Worm (Caenorhabditis elegans) whole organism, L4/young adult: ENCODE measurements around the gene trcs-2.

Source experiments
- W03F9.2 ChIP-seq: fragments of 150-350 bp; optimal IDR thresholded peaks from 2 replicates; lab custom pipeline; 2014; ENCODE audit warnings: missing biosample characterization, missing genetic modification characterization
- dao-5 ChIP-seq: sonication (generic microtip); optimal IDR thresholded peaks from 2 replicates; lab custom pipeline; 2016; ENCODE audit warnings: missing genotype, missing genetic modification characterization, moderate library complexity, missing compliant biosample characterization

DNA sequence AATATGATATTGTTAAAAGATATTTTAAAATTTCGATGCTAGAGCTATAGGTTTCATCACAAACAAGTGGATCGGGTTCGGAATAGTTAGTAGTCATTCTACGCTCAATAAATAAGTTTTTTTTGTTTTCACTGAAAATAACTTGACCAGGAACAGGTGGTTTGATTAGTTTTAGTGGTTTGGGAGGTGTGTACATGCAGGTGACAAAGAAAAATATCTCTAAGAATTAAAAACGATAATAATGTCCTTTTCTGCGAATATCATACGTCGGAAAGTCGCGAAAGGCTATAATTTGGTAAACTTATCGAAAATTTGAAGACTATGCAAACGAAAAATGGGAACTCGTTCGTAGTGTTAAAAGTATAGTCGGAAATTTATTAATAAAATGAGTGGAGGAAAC is 12.0 kb upstream of the trcs-2 start, which contains the start of gene srg-15:
- no peak for TF ChIP-seq dao-5 (tag; lab: Kevin White, UChicago)
- TF ChIP-seq W03F9.2, result no peak
